Worm (Caenorhabditis elegans): ENCODE measurements around the gene srd-33.

srd-33 gene

ce11 chrV:4871992-4872391, at the start of gene srd-33:
srd-33 (plus strand) TSS chrV:4872292.
- TF ChIP-seq pha-2 (tag; optimal IDR thresholded peaks at IDR 0.05) = no peak

ce11 chrV:4823323-4823682, 48.8 kb upstream of the srd-33 start, which contains the start of gene adss-1:
adss-1 (minus strand) TSS chrV:4823423.
- TF ChIP-seq fkh-10 (GFP tag; optimal IDR thresholded peaks at IDR 0.05) (no peak), pqm-1 (tag; optimal IDR thresholded peaks at IDR 0.05) (no peak), sdc-2 (tag; optimal IDR thresholded peaks at IDR 0.05) (no peak), ceh-19 (GFP tag; optimal IDR thresholded peaks at IDR 0.05) (no peak), hlh-15 (tag; optimal IDR thresholded peaks at IDR 0.05) (no peak), ceh-14 (tag; optimal IDR thresholded peaks at IDR 0.05) (no peak), unc-42 (tag; optimal IDR thresholded peaks at IDR 0.05) (no peak), pha-4 (tag; optimal IDR thresholded peaks at IDR 0.05) (no peak), sox-4 (tag; optimal IDR thresholded peaks at IDR 0.05) (no peak), unc-3 (GFP tag; conservative IDR thresholded peaks at IDR 0.05) (no peak), unc-3 (tag; optimal IDR thresholded peaks at IDR 0.05) (no peak), ets-4 (tag; optimal IDR thresholded peaks at IDR 0.05) (no peak), ceh-48 (tag; optimal IDR thresholded peaks at IDR 0.05) (no peak), C08G9.2 (tag; optimal IDR thresholded peaks at IDR 0.05) (no peak), tbx-7 (tag; optimal IDR thresholded peaks at IDR 0.05) (no peak), ceh-34 (tag; optimal IDR thresholded peaks at IDR 0.05) (no peak), pros-1 (tag; optimal IDR thresholded peaks at IDR 0.05) (no peak), F13H6.1 (tag; optimal IDR thresholded peaks at IDR 0.05) (no peak)

ce11 chrV:4823683-4824391, 48.3 kb upstream of the srd-33 start:
- TF ChIP-seq ceh-14 (tag; optimal IDR thresholded peaks at IDR 0.05) (no peak), gmeb-2 (tag; optimal IDR thresholded peaks at IDR 0.05) (no peak), C38D4.7 (GFP tag; optimal IDR thresholded peaks at IDR 0.05) (no peak), K02D7.2 (tag; optimal IDR thresholded peaks at IDR 0.05) (no peak)

ce11 chrV:4826710-4827380, 45.2 kb upstream of the srd-33 start, which contains the start of the genes hsp-6 and C37H5.5:
hsp-6 (minus strand) TSS chrV:4826760.
C37H5.5 (plus strand) TSS chrV:4827360.
- TF ChIP-seq unc-86 (tag; optimal IDR thresholded peaks at IDR 0.05) (no peak), ets-4 (tag; optimal IDR thresholded peaks at IDR 0.05) (peak; percentile 40), ceh-31 (tag; optimal IDR thresholded peaks at IDR 0.05) (peak; percentile 67), nhr-11 (tag; optimal IDR thresholded peaks at IDR 0.05) (no peak), F13H6.1 (tag; optimal IDR thresholded peaks at IDR 0.05) (peak; percentile 5), lin-11 (tag; optimal IDR thresholded peaks at IDR 0.05) (no peak), fkh-6 (tag; optimal IDR thresholded peaks at IDR 0.05) (no peak), gmeb-2 (tag; optimal IDR thresholded peaks at IDR 0.05) (no peak), pqm-1 (tag; optimal IDR thresholded peaks at IDR 0.05) (no peak), hlh-30 (tag; optimal IDR thresholded peaks at IDR 0.05; ENCODE audit: insufficient read depth) (peak; percentile 87), ceh-14 (tag; optimal IDR thresholded peaks at IDR 0.05) (peak; percentile 10), nhr-232 (tag; optimal IDR thresholded peaks at IDR 0.05) (peak; percentile 10), nfya-1 (tag; optimal IDR thresholded peaks at IDR 0.05) (peak; percentile 84), ceh-24 (tag; optimal IDR thresholded peaks at IDR 0.05) (no peak), ceh-2 (tag; optimal IDR thresholded peaks at IDR 0.05) (peak; percentile 30), elt-2 (tag; optimal IDR thresholded peaks at IDR 0.05) (peak; percentile 38), ceh-18 (tag; optimal IDR thresholded peaks at IDR 0.05) (peak; percentile 69), unc-55 (GFP tag; optimal IDR thresholded peaks at IDR 0.05) (peak; percentile 14), ref-2 (tag; optimal IDR thresholded peaks at IDR 0.05) (no peak), syd-9 (tag; optimal IDR thresholded peaks at IDR 0.05) (peak; percentile 46), unc-42 (tag; optimal IDR thresholded peaks at IDR 0.05) (peak; percentile 52), T23F11.4 (GFP tag; optimal IDR thresholded peaks at IDR 0.05) (no peak), tbx-2 (tag; optimal IDR thresholded peaks at IDR 0.05) (peak; percentile 59), pax-1 (tag; optimal IDR thresholded peaks at IDR 0.05) (peak; percentile 65), ama-1 (optimal IDR thresholded peaks at IDR 0.05) (no peak), ceh-34 (tag; optimal IDR thresholded peaks at IDR 0.05) (peak; percentile 39)

Data from whole organism, late embryonic.